Worm (Caenorhabditis elegans) whole organism, L1 larva: ENCODE results near the gene srh-24.

Experiments
- aha-1 ChIP-seq: fragments of 150-350 bp; optimal IDR thresholded peaks from 2 replicates; lab custom pipeline; 2014; ENCODE audit warnings: missing biosample characterization, missing genetic modification characterization
- aly-2 ChIP-seq: fragments of 150-350 bp; optimal IDR thresholded peaks from 2 replicates; lab custom pipeline; 2014; ENCODE audit warnings: missing biosample characterization, missing genetic modification characterization
- dpl-1 ChIP-seq, 3 experiments: fragments of 150-350 bp in 2 of 3; sonication (generic microtip) in 1 of 3; optimal IDR thresholded peaks; 2 replicates each; lab custom pipeline; 2014 to 2017; ENCODE audit warnings: missing biosample characterization in 3 of 3, missing genetic modification characterization in 3 of 3, missing genetic modification reagents in 3 of 3
- isw-1 ChIP-seq: fragments of 200-800 bp; sonication (Bioruptor generic); IDR thresholded peaks from 2 replicates; pipeline ENCODE4 v1.3.6; 2022; ENCODE audit warnings: missing genetic modification characterization, missing compliant biosample characterization
- lin-13 ChIP-seq: fragments of 150-350 bp; optimal IDR thresholded peaks from 2 replicates; lab custom pipeline; 2014; ENCODE audit warnings: missing biosample characterization, missing genetic modification reagents, missing genetic modification characterization
- lin-14 ChIP-seq: fragments of 200-800 bp; sonication (Bioruptor generic); optimal IDR thresholded peaks from 2 replicates; lab custom pipeline; 2018; ENCODE audit warnings: mild to moderate bottlenecking, missing genetic modification characterization, moderate library complexity, missing compliant biosample characterization
- lsy-2 ChIP-seq, 2 experiments: fragments of 150-350 bp; optimal IDR thresholded peaks; 2 replicates each; lab custom pipeline; 2014; ENCODE audit warnings: missing biosample characterization in 2 of 2, missing genetic modification characterization in 2 of 2
- mab-9 ChIP-seq: fragments of 200-800 bp; sonication (Bioruptor generic); IDR thresholded peaks from 2 replicates; pipeline ENCODE4 v1.3.6; 2022; ENCODE audit warnings: missing genetic modification reagents, missing genetic modification characterization, missing compliant biosample characterization
- pax-3 ChIP-seq: fragments of 200-800 bp; sonication (Bioruptor generic); optimal IDR thresholded peaks from 2 replicates; lab custom pipeline; 2018; ENCODE audit warnings: mild to moderate bottlenecking, missing genetic modification characterization, moderate library complexity, missing compliant biosample characterization

DNA sequence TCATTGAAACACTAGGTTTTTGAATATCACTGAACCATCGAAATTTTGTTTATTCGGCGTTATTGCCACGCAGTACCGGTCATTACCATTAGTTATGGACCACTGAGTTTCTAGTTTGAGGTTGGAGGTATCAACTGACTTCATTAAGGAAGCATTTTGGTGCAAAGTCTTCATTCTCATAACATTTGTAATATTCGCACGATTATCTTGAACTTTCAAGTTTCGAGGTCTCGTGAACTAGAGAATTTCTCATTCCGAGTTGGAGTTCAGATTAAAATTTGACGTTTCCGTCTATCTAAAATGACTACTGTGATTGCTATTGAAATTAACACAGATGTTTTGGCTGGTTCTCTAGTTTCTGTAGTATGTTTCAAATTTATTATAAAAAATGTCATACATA lies 40.1 kb downstream of the srh-24 start, which contains the start of gene srx-42:
- TF ChIP-seq lin-13 (GFP tag; lab: Kevin White, UChicago) (no peak), isw-1 (GFP tag; lab: Robert Waterston, UW) (no peak), aly-2 (tag; lab: Kevin White, UChicago) (no peak), lin-14 (no peak), dpl-1 (GFP tag; optimal IDR thresholded peaks at IDR 0.05; lab: Kevin White, UChicago) (no peak), lsy-2 (tag; optimal IDR thresholded peaks at IDR 0.05; lab: Kevin White, UChicago) (no peak), mab-9 (GFP tag; lab: Robert Waterston, UW) (no peak), aha-1 (tag; lab: Kevin White, UChicago) (no peak), pax-3 (no peak)
